Worm (Caenorhabditis elegans) whole organism, L4/young adult: ENCODE results near the gene abcf-2.

Experiments used
- W03F9.2 ChIP-seq: fragments of 150-350 bp; optimal IDR thresholded peaks from 2 replicates; lab custom pipeline; 2014; ENCODE audit warnings: missing biosample characterization, missing genetic modification characterization
- dao-5 ChIP-seq: sonication (generic microtip); optimal IDR thresholded peaks from 2 replicates; lab custom pipeline; 2016; ENCODE audit warnings: missing genotype, missing genetic modification characterization, moderate library complexity, missing compliant biosample characterization
- him-1 ChIP-seq: sonication (generic microtip); optimal IDR thresholded peaks from 2 replicates; lab custom pipeline; 2016; ENCODE audit warnings: missing genotype, missing genetic modification reagents, missing genetic modification characterization, missing compliant biosample characterization

Gene abcf-2

DNA sequence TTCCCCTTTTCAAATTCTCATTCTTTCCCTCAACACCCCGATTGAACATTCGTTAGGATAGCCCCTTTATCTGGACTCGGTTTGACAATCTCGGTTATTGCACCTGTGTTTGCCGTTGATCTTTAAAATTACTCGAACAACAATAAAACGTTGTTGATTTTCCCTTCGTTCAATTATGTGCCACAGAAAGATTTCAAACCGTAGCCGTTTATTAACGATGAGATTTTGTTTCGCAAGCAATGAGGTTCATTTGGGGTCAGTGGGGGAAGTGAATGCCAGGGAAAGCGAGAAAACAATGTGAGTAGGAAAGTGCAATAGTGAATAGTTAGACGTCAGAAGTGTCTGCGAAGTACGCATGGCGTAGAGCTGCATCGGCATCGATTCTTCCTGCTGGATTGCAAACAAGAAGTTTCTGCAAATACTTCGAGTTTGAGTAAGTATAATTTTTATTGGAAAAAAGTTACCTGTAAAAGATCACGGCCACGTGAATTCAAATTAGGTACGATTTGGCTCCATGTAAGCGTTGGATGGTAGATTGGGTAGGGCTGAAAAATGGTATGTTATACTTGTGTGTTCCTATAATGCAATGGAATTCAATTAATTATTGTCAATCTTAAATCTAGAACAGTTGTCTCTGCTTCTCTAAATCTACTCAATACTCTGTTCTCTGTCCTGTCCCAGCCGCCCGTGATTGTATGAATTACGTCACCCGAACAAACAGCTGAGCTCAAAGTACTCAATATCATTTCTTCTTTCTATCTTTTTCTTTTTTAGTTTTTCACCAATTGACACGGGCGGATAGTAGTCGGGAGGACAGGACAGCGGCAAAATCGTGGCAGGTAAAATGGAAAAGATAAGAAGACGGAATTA is 2.7 kb upstream of the abcf-2 start, which contains the start of gene kel-3:
Gene kel-3 (plus strand): TSS at position 328 of the 870 bp plus-strand sequence.
- TF ChIP-seq him-1 (peak; percentile 41), W03F9.2 (peak; percentile 40), dao-5 (tag; lab: Kevin White, UChicago) (peak; percentile 75)

DNA sequence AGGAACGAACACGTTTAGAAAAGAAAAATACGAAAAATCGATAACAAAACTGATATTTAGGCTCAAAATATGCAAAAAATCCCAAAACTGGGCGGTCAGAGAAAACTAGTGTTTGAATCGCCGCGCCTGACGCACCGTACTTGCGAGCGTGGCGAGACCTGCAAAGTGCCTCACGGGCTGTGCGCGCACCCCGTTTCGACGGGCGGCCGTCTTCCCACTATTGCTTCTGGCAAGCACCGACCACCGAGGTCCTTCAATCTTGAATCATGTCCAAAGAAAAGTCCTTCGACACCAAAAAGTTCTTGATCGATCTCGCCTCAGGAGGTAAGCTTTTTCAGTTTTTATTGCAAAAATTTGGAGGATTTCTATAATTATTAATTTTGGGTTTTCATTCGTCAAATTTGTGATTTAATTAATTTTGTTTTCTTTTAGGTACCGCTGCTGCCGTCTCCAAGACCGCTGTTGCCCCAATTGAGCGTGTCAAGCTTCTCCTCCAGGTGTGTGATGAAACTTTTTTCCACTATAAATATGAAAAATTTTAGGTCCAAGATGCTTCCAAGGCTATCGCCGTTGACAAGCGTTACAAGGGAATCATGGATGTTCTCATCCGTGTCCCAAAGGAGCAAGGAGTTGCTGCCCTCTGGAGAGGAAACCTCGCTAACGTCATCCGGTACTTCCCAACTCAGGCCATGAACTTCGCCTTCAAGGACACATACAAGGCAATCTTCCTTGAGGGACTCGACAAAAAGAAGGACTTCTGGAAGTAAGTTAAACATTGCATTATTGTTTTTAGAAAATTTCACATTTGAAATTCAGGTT is 1.1 kb upstream of the abcf-2 start, which contains the start of gene ant-1.1:
Gene ant-1.1 (plus strand): TSS at position 199 of the 819 bp plus-strand sequence.
- TF ChIP-seq dao-5 (tag; lab: Kevin White, UChicago) (no peak), W03F9.2 (peak; percentile 88), him-1 (peak; percentile 38)

DNA sequence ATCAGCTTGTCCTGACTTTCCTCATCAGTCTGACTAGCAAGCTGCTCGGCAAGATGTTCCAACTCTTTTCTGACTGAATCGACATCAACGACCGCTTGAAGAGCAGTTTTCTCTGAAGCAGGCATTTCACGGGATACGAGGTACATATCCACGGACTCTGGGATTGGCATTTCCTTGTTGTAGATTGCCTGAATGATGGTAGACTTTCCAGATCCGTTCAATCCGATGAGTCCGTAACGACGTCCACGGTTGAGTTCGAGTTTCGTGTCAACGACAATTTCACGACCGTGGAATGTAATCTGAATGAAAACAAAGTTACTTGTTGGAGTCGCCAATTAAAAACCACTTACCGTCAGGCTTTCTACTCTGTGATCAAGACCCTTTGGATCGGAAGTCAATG is 503 bp downstream of the abcf-2 start:
- TF ChIP-seq W03F9.2: no peak
- no peak for TF ChIP-seq dao-5 (tag; lab: Kevin White, UChicago)
- TF ChIP-seq him-1: no peak

DNA sequence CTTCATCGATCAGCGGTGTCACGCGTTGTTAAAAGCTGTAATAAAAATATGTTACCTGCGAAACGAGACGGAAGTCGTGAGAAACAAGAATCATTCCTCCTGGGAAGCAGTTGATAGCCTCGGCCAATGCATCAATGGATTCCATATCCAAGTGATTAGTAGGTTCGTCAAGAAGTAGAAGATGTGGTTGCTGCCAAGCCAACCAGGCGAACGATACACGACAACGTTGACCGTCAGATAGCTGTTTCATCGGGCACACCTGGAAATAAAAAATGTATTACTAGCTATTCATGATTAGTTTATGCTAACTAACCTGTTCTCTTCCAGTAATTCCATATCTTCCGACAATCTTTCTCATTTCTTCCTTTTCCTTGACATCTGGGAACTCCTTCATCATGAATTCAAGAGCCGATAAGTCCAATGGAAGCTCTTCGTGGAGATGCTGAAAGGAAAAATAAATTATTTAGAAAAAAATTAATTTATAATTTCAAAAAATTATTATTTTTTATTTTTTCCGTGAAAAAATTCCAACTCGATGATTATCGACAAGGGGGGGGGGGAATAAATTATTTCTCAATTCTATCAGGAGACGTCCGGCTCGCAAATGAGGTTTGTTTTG is 3.0 kb downstream of the abcf-2 start, which contains the start of gene tag-164:
Gene tag-164 (plus strand): TSS at position 569 of the 619 bp plus-strand sequence.
- no peak for TF ChIP-seq him-1
- no peak for TF ChIP-seq W03F9.2
- no peak for TF ChIP-seq dao-5 (tag; lab: Kevin White, UChicago)

DNA sequence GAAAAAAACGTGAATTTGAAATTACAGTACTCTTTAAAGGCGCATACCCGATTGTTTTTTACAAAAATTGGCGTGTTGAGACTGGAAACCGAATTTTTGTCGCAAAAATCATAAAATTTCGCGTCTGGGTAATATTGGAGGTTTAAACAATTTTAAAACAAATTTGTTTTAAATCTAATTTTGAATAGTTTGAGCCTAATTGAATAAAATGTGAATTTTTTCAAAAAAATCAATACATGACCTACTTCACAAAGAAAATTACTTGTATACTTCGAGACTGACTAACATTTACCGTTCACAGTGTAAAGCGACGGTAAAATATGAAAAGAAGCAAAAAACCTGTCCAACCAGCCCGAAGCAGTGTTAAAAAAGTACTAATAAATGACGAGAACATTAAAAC is 4.7 kb downstream of the abcf-2 start:
- TF ChIP-seq dao-5 (tag; lab: Kevin White, UChicago): no peak
- TF ChIP-seq W03F9.2: no peak
- no peak for TF ChIP-seq him-1

DNA sequence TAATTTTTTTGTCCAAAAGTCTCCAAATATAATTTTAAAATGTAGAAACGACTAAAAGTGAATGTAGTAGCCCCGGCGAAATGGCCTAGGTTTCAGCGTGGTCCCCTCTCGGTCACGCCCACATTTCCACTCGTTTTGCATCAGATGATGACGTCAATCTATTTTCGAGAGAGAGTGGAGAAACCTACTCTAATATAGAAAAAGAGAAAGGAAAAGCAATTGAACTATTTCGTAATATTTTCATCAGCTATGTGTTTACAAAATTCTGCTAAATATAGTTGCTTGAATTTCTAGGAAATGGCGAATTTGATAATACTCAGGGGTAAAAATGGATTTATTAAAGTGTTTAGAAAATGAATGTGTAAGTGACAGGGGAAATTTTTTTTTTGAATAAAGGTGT is 6.2 kb downstream of the abcf-2 start:
- TF ChIP-seq dao-5 (tag; lab: Kevin White, UChicago) (no peak), him-1 (no peak), W03F9.2 (no peak)

DNA sequence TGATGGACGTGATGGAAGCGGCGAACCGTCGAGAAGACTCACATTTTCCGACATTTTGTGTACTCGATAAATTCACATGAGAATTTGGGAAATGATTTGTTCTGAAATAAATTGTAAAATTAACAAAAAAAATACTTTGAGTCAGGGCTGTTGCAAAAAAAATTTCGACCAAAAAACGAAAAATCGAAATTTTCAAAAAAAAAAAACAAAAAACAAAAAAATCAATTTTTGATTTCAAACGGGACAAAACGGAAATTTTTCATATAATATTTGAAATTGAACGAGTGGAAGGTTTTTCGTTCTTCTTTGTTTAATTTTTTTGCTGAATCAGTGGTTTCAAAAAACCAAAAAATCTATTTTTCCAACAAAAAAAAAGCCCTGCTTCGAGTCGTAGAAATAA is 6.8 kb downstream of the abcf-2 start, which contains the start of gene cua-1:
Gene cua-1 (minus strand): TSS at position 101 of the 400 bp plus-strand sequence.
- no peak for TF ChIP-seq him-1
- TF ChIP-seq dao-5 (tag; lab: Kevin White, UChicago): no peak
- TF ChIP-seq W03F9.2: no peak

DNA sequence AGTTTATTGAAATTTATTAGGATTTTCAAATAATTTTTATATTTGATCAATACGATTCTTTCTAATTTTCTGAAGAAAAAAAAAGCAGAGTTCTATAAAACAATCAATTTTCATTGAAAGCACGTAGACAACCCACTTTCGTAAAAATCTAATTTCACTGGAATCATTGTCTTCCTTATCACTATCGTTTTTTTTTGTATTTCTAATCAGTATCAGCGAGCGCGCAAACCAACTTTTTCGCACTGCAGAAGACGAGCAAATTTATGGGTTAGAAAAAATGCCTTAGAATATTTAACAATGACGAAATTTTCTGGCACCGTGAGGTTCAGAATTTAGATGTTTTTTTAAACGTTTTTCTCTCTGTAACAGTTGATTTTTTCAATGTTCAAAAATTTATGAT is 9.2 kb downstream of the abcf-2 start:
- TF ChIP-seq W03F9.2 (no peak), him-1 (no peak), dao-5 (tag; lab: Kevin White, UChicago) (no peak)

DNA sequence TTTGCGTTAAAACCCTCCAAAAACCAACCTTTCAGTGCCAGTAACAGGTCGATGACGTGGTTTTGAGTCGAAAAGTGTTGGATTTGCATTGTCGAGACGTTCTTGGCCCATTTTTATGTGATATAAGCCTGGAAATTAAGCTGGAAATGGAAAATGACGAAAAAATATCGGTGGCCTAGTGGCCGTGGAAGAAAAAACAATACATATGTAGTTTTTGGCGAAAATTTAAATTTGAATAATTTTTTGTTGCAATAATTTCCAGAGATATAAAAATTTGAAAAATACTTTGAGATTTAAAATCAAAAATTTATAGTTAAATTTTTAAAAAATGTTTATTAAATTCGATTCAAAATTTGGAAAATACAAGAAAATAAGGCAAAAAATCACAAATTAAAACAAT is 22.6 kb downstream of the abcf-2 start, which contains the start of gene ciao-2B:
Gene ciao-2B (minus strand): TSS at position 130 of the 400 bp plus-strand sequence.
- no peak for TF ChIP-seq W03F9.2
- no peak for TF ChIP-seq him-1
- no peak for TF ChIP-seq dao-5 (tag; lab: Kevin White, UChicago)

DNA sequence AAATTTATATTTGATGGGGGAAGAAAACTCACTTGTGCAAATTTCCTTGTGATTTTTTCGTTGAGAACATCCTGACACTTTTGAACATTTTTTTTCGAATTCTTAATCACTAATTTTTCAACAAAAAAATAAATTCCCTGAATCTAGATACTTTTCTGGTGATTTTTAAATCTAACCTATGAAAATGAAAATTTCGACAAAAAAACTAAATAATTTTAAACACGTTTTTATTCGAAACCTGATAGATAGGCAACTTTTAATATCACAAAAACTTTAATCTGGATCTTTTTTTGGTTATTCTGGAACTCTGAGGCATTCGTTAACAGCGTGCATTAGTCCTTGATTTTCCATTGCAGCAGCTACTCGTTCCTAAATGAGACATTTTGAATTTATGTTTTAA is 25.2 kb downstream of the abcf-2 start, which contains the start of gene F45G2.9:
Gene F45G2.9 (minus strand): TSS at position 101 of the 400 bp plus-strand sequence.
- TF ChIP-seq him-1 (no peak), W03F9.2 (no peak), dao-5 (tag; lab: Kevin White, UChicago) (no peak)

DNA sequence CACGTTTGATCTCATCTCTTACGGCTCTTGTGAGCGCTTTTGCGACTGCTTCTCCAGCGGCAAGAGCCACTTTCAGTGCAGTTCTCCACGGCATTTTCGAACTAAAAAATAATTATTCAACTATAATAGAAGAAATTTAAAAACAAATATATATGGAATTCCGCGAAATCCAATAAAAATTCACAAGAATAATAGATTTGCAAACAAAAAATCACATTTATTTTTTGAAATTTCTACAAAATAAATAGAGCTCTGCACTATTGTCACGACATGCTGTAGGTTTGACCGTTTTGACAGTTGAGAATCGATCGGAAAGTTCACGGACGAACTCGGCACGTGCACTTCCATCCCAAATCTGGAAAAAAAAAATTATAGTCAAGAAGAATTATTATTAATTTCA is 26.5 kb downstream of the abcf-2 start, which contains the start of gene F45G2.8:
Gene F45G2.8 (minus strand): TSS at position 101 of the 400 bp plus-strand sequence.
- TF ChIP-seq W03F9.2: no peak
- TF ChIP-seq him-1: no peak

DNA sequence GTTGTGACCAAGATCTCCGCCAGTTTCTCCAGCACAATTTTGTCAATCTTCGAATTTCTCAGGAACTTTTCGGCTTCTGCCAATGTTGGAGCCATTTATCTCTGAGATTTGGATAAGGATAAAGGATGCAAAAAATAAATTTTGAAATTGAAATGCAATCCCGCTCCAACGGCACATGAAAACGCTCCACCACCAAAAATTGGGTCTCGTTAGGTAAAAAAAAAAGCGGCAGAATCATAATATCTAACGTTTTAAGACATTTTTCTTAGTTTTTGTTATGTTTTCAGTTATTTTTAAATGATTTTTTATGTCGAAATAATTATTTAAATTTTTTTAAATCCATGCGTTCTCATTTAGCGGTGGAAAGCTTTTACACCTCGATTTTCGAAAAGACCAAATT is 27.6 kb downstream of the abcf-2 start, which contains the start of gene F45G2.7:
Gene F45G2.7 (minus strand): TSS at position 101 of the 400 bp plus-strand sequence.
- TF ChIP-seq him-1 (no peak), dao-5 (tag; lab: Kevin White, UChicago) (no peak), W03F9.2 (no peak)

DNA sequence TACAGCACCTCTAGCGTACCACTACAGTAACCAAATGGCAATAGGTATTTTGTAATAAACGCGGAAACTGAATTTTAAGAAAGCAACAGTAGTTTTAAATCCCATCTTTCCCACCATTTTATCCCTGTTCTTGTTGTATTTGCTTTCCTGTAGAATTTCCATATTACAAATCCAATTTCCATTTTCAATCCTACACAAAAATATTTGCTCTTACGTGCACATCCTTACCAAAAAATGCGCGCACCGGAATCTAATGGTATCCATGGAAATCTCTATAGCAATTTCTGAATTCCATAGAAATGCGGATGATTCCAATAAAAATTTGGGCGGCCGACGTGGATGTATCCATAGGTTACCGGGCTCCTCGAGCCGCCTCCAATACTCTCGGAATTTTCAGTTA is 31.9 kb downstream of the abcf-2 start, which contains the start of gene trf-1:
Gene trf-1 (plus strand): TSS at position 301 of the 400 bp plus-strand sequence.
- TF ChIP-seq dao-5 (tag; lab: Kevin White, UChicago) (no peak), him-1 (no peak), W03F9.2 (no peak)

DNA sequence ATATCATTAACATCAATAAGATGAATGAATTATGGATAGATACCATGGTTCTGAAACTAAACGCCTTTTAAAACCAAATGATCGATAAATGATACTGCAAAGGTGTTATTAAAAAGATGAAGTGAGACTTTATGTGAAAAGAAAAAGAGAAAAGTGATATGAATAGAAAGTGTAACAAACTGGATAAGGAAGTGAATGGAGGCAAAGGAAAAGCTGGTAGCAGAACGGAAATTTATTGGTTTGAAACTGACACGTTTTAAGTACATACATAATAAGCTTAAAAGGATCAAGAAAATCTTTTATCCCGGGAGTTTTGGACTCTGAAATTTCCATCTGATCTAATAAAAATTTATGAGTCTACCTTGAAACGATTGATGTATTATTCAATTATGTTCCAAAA is 32.4 kb downstream of the abcf-2 start, which contains the start of gene bli-5:
Gene bli-5 (minus strand): TSS at position 101 of the 400 bp plus-strand sequence.
- no peak for TF ChIP-seq dao-5 (tag; lab: Kevin White, UChicago)
- TF ChIP-seq W03F9.2: no peak
- no peak for TF ChIP-seq him-1
